Fruit fly (Drosophila melanogaster): ENCODE data around the gene CG15478.

The CG15478 gene

dm6 chrX:7708942-7709707 lies 8.6 kb downstream of the CG15478 start, which contains the start of gene CHES-1-like (continued):
- TF ChIP-seq Sox14 (GFP tag; optimal IDR thresholded peaks at IDR 0.05) (peak; percentile 92), cyc (GFP tag; optimal IDR thresholded peaks at IDR 0.05) (peak; percentile 84), Ets96B (tag; optimal IDR thresholded peaks at IDR 0.05) (peak; percentile 83), CG11762 (GFP tag; optimal IDR thresholded peaks at IDR 0.05; ENCODE audit: insufficient read depth) (peak; percentile 87), CG10631 (GFP tag; optimal IDR thresholded peaks at IDR 0.05) (peak; percentile 89), CG3032 (tag; optimal IDR thresholded peaks at IDR 0.05) (peak; percentile 84), CG4318 (GFP tag; optimal IDR thresholded peaks at IDR 0.05) (peak; percentile 87), CG11294 (GFP tag; IDR thresholded peaks at IDR 0.05) (peak; percentile 70), Sox15 (GFP tag; optimal IDR thresholded peaks at IDR 0.05) (peak; percentile 72), OdsH (GFP tag; optimal IDR thresholded peaks at IDR 0.05) (peak; percentile 89)

DNA sequence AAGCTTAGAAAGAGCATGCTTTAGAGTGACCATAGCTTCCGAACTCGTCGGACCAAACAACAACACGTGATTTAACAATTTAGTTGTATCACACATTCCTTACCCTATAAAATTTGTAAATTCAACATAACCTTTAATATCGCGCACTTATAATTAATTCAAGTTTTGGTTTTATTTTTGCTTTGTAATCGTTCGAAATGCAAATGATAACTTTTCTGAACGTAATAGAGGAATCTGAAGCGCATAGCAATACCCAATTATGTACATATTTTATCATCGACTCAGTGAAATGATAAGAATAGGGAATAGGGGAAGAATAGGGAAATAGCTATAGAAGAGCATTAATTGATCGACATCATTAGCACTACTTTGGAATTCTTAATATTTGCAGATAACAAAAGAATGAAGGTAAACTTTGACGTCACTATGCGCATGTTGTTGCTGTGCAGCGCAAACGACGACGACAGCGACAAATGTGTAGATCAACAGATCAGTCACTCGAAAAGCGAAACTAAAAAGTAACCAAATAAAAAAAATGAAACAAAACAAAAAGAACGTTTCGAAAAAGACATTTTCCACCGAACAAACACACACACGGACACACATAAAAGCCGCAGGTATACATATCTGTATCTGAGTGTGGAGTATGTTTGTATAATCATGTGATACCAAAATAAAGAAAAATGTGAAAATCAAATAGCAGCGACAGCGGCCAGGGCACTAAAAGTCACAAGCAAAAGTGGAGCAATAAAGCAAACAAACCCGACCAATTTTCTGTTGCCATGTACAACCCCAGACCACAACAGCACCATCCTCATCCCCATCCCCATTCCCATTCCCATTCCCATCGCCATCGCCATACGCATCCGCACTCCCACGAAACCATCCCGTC lies 10.1 kb downstream of the CG15478 start:
- no peak for TF ChIP-seq Sox14 (GFP tag; optimal IDR thresholded peaks at IDR 0.05)
- TF ChIP-seq fkh (GFP tag; optimal IDR thresholded peaks at IDR 0.05) = peak; percentile 58
- TF ChIP-seq CG31627 (GFP tag; optimal IDR thresholded peaks at IDR 0.05) = no peak
- no peak for TF ChIP-seq Gug (GFP tag; IDR thresholded peaks at IDR 0.05)
- no peak for TF ChIP-seq CG34406 (GFP tag; optimal IDR thresholded peaks at IDR 0.05)

- TF ChIP-seq Hr38 (GFP tag; optimal IDR thresholded peaks at IDR 0.05) = no peak
- TF ChIP-seq vri (GFP tag; optimal IDR thresholded peaks at IDR 0.05) = peak; percentile 89
- TF ChIP-seq CG10669 (GFP tag; optimal IDR thresholded peaks at IDR 0.05) = peak; percentile 98
- peak; percentile 99 for TF ChIP-seq CG10631 (GFP tag; optimal IDR thresholded peaks at IDR 0.05)
- peak; percentile 99 for TF ChIP-seq dsx (GFP tag; optimal IDR thresholded peaks at IDR 0.05; ENCODE audit: poor library complexity, severe bottlenecking)
- peak; percentile 94 for TF ChIP-seq cyc (GFP tag; optimal IDR thresholded peaks at IDR 0.05)
- peak; percentile 98 for TF ChIP-seq CG32006 (GFP tag; optimal IDR thresholded peaks at IDR 0.05)
- peak; percentile 94 for TF ChIP-seq Lpt (GFP tag; optimal IDR thresholded peaks at IDR 0.05)
- TF ChIP-seq CG8319 (GFP tag; optimal IDR thresholded peaks at IDR 0.05) = peak; percentile 93
- TF ChIP-seq Hr4 (GFP tag; optimal IDR thresholded peaks at IDR 0.05) = peak; percentile 96
- peak; percentile 97 for TF ChIP-seq CG6854 (GFP tag; optimal IDR thresholded peaks at IDR 0.05)
- peak; percentile 97 for TF ChIP-seq CG7368 (GFP tag; optimal IDR thresholded peaks at IDR 0.05)
- TF ChIP-seq svp (GFP tag) = peak; percentile 98
- TF ChIP-seq CG34406 (GFP tag; optimal IDR thresholded peaks at IDR 0.05) = peak; percentile 99
- peak; percentile 99 for TF ChIP-seq Eip78C (GFP tag)
- TF ChIP-seq dac (GFP tag; optimal IDR thresholded peaks at IDR 0.05) = peak; percentile 94
- TF ChIP-seq fkh (GFP tag; optimal IDR thresholded peaks at IDR 0.05) = peak; percentile 91
- TF ChIP-seq CG6808 (GFP tag; optimal IDR thresholded peaks at IDR 0.05) = peak; percentile 98
- TF ChIP-seq ss (GFP tag; optimal IDR thresholded peaks at IDR 0.05) = peak; percentile 98 to 99
- TF ChIP-seq Ets96B (tag; optimal IDR thresholded peaks at IDR 0.05) = peak; percentile 99
- peak; percentile 80 for TF ChIP-seq Ets21C (GFP tag; optimal IDR thresholded peaks at IDR 0.05)
- peak; percentile 98 for TF ChIP-seq acj6 (GFP tag; optimal IDR thresholded peaks at IDR 0.05)
- peak; percentile 98 for TF ChIP-seq CG11294 (GFP tag; IDR thresholded peaks at IDR 0.05)
- TF ChIP-seq fd59A (GFP tag; optimal IDR thresholded peaks at IDR 0.05) = peak; percentile 98
- peak; percentile 99 for TF ChIP-seq CG8119 (GFP tag; IDR thresholded peaks at IDR 0.05)
- peak; percentile 99 for TF ChIP-seq eg (GFP tag; IDR thresholded peaks at IDR 0.05)
- peak; percentile 96 for TF ChIP-seq pdm3 (GFP tag; optimal IDR thresholded peaks at IDR 0.05)
- TF ChIP-seq CG11902 (GFP tag; optimal IDR thresholded peaks at IDR 0.05) = peak; percentile 95
- TF ChIP-seq CG31627 (GFP tag; optimal IDR thresholded peaks at IDR 0.05) = peak; percentile 89
- TF ChIP-seq achi (GFP tag; optimal IDR thresholded peaks at IDR 0.05) = peak; percentile 98
- TF ChIP-seq CG11762 (GFP tag; optimal IDR thresholded peaks at IDR 0.05; ENCODE audit: insufficient read depth) = peak; percentile 91
- TF ChIP-seq CG6163 (GFP tag; IDR thresholded peaks at IDR 0.05) = peak; percentile 98
- TF ChIP-seq esn (GFP tag; optimal IDR thresholded peaks at IDR 0.05) = peak; percentile 98
- peak; percentile 99 for TF ChIP-seq CG15336 (GFP tag; IDR thresholded peaks at IDR 0.05)
- peak; percentile 98 for TF ChIP-seq Gug (GFP tag; IDR thresholded peaks at IDR 0.05)
These were observed 11.1 kb downstream of the CG15478 start for dm6 chrX:7706398-7707349.

Data from whole organism, prepupa.